Fruit fly (Drosophila melanogaster): ENCODE data around the gene Toll-6.

The Toll-6 gene

DNA sequence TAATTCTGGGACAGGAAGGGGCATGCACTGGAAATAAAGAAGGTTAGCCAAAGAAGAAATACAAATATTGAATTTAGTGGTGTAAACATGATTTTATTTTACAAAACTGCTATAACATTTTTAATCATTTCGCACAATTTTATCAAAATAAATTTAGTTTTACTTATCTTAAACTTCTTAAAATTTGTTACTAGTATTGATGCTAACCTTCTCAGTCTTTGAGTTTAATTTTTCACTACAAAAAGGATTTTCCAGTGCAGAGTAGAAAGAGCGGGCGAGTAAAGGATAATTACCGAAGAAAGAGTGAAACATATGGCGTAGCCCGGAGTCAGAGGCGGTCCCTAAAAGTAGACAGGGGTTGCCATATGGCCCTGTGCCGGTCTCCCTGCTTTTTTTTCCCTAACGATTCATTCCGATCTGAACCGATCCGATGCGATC lies 15.5 kb upstream of the Toll-6 start:
- no peak for TF ChIP-seq CG14711 (tag; optimal IDR thresholded peaks at IDR 0.05)
- TF ChIP-seq cic (GFP tag; optimal IDR thresholded peaks at IDR 0.05), result no peak
- TF ChIP-seq Crg-1 (GFP tag; optimal IDR thresholded peaks at IDR 0.05), result no peak
- TF ChIP-seq Mnt (GFP tag; optimal IDR thresholded peaks at IDR 0.05), result no peak
- TF ChIP-seq CG33017 (tag; optimal IDR thresholded peaks at IDR 0.05), result no peak
- no peak for TF ChIP-seq tj (GFP tag; optimal IDR thresholded peaks at IDR 0.05)
- TF ChIP-seq ovo (GFP tag; optimal IDR thresholded peaks at IDR 0.05), result no peak
- no peak for TF ChIP-seq bab1 (GFP tag; optimal IDR thresholded peaks at IDR 0.05)
- TF ChIP-seq Clk (GFP tag; optimal IDR thresholded peaks at IDR 0.05), result no peak
- TF ChIP-seq CG7045 (GFP tag; optimal IDR thresholded peaks at IDR 0.05), result no peak
- no peak for TF ChIP-seq cnc (optimal IDR thresholded peaks at IDR 0.05)
- no peak for TF ChIP-seq toe (GFP tag; optimal IDR thresholded peaks at IDR 0.05)
- TF ChIP-seq Hr96 (GFP tag; optimal IDR thresholded peaks at IDR 0.05), result no peak
- no peak for TF ChIP-seq kay (GFP tag; ENCODE audit: borderline replicate concordance)
- TF ChIP-seq pad (GFP tag; optimal IDR thresholded peaks at IDR 0.05), result no peak
- no peak for TF ChIP-seq CG11617 (GFP tag; optimal IDR thresholded peaks at IDR 0.05)

DNA sequence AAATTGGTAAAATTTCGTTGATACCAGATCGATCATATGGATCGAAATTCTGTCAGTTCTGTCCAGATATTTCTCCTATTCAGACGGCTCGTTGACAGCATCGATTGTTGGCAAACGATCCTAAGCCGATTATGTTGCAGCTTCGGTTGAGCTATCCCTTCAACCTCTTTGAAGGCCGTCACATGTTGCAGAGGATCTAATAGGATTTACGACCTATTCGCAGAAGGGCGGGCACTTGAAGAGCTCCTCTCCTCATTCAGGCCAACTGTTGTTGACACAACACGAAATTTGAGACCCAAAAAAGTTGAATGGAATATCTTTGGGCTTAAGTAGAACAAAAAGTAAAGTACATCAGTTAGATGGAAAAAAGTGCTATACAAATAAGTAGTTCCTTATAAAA lies 14.3 kb upstream of the Toll-6 start:
- TF ChIP-seq tj (GFP tag; optimal IDR thresholded peaks at IDR 0.05) (no peak), ovo (GFP tag; optimal IDR thresholded peaks at IDR 0.05) (no peak), CG7045 (GFP tag; optimal IDR thresholded peaks at IDR 0.05) (no peak), CG7101 (tag; optimal IDR thresholded peaks at IDR 0.05) (no peak), toe (GFP tag; optimal IDR thresholded peaks at IDR 0.05) (no peak), bab1 (GFP tag; optimal IDR thresholded peaks at IDR 0.05) (no peak), CG1620 (GFP tag; optimal IDR thresholded peaks at IDR 0.05) (no peak), Hr96 (GFP tag; optimal IDR thresholded peaks at IDR 0.05) (no peak), CG14711 (tag; optimal IDR thresholded peaks at IDR 0.05) (no peak), kay (GFP tag; ENCODE audit: borderline replicate concordance) (no peak), Mnt (GFP tag; optimal IDR thresholded peaks at IDR 0.05) (no peak), cnc (optimal IDR thresholded peaks at IDR 0.05) (no peak)

DNA sequence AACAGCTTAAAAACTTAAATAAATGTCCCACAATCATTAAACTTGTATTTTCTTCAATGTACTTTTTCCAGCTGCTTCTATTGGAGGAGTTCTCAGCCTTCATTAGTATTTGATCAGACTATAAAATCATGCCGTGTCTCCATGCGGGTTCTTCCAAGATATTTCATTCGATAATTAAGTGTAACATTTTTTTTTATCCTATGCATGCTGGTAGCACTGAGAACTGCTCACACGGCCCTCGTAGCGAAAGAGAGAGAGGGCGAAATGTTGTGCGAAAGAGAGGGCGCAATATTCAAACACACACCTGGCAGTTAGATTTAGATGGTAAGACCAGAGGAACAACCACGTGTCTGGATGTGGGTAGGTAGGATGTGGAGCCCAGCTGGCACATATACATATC lies 11.0 kb upstream of the Toll-6 start:
- TF ChIP-seq pad (GFP tag; optimal IDR thresholded peaks at IDR 0.05), result no peak
- TF ChIP-seq CG14711 (tag; optimal IDR thresholded peaks at IDR 0.05), result no peak
- TF ChIP-seq CG33017 (tag; optimal IDR thresholded peaks at IDR 0.05), result no peak
- TF ChIP-seq cnc (optimal IDR thresholded peaks at IDR 0.05), result no peak
- no peak for TF ChIP-seq CG5204 (GFP tag; optimal IDR thresholded peaks at IDR 0.05)
- no peak for TF ChIP-seq tj (GFP tag; optimal IDR thresholded peaks at IDR 0.05)
- TF ChIP-seq CG11617 (GFP tag; optimal IDR thresholded peaks at IDR 0.05), result no peak
- no peak for TF ChIP-seq Hr96 (GFP tag; optimal IDR thresholded peaks at IDR 0.05)
- TF ChIP-seq kay (GFP tag; ENCODE audit: borderline replicate concordance), result no peak
- no peak for TF ChIP-seq bab1 (GFP tag; optimal IDR thresholded peaks at IDR 0.05)
- TF ChIP-seq CG12768 (GFP tag; optimal IDR thresholded peaks at IDR 0.05), result no peak
- no peak for TF ChIP-seq Mnt (GFP tag; optimal IDR thresholded peaks at IDR 0.05)
- TF ChIP-seq cic (GFP tag; optimal IDR thresholded peaks at IDR 0.05), result no peak
- no peak for TF ChIP-seq Clk (GFP tag; optimal IDR thresholded peaks at IDR 0.05)
- TF ChIP-seq CG7101 (tag; optimal IDR thresholded peaks at IDR 0.05), result no peak
- no peak for TF ChIP-seq CG7045 (GFP tag; optimal IDR thresholded peaks at IDR 0.05)

DNA sequence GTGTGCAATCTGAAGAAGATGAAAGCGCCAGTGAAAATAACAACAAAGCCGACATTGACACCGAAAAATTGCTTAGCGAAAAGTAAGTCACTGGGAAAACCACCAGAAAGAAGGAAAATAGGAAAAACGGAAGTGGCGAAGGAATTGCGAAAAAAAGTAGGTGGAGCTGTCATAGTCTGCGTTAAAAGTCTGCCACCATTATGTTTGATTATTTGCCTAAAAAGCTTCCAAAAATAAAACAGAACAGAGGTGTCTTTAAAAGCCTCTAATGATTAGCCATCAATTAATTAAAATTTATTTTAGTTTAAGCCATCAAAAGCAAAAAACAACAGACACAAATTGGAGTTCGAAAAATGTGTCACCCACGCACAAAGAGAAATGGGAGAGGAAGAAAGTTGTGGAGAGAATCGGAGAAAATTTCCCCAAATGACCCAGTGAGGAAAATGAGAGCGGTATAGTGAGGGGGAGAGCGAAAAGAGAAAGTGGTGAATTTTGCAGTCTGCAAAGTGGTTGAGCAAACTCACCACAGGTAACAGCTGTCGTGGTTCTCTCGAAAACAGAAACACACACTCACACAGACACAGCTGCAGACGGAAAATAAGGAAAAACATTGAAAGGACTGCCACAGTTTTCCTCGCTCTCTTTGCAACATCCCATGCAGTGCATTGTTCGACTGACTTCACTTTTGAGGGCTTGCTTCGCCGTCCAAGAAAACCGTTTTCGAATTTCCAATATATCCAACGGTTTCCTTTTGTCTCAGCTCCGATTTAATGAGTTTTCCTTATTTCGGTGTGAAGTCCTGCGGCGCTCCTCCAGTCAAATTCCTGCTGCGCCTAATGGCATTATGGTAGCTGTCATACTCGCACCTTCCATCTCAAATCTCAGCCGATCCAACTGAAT lies 7.0 kb upstream of the Toll-6 start:
- TF ChIP-seq CG5204 (GFP tag; optimal IDR thresholded peaks at IDR 0.05), result no peak
- no peak for TF ChIP-seq ovo (GFP tag; optimal IDR thresholded peaks at IDR 0.05)
- TF ChIP-seq CG11617 (GFP tag; optimal IDR thresholded peaks at IDR 0.05), result no peak
- no peak for TF ChIP-seq kay (GFP tag; ENCODE audit: borderline replicate concordance)
- no peak for TF ChIP-seq cnc (optimal IDR thresholded peaks at IDR 0.05)
- TF ChIP-seq CG33017 (tag; optimal IDR thresholded peaks at IDR 0.05), result no peak
- no peak for TF ChIP-seq Clk (GFP tag; optimal IDR thresholded peaks at IDR 0.05)
- no peak for TF ChIP-seq CG12768 (GFP tag; optimal IDR thresholded peaks at IDR 0.05)
- no peak for TF ChIP-seq tj (GFP tag; optimal IDR thresholded peaks at IDR 0.05)
- TF ChIP-seq bab1 (GFP tag; optimal IDR thresholded peaks at IDR 0.05), result no peak
- TF ChIP-seq CG1620 (GFP tag; optimal IDR thresholded peaks at IDR 0.05), result no peak
- TF ChIP-seq CG7045 (GFP tag; optimal IDR thresholded peaks at IDR 0.05), result no peak
- TF ChIP-seq Hr96 (GFP tag; optimal IDR thresholded peaks at IDR 0.05), result no peak

DNA sequence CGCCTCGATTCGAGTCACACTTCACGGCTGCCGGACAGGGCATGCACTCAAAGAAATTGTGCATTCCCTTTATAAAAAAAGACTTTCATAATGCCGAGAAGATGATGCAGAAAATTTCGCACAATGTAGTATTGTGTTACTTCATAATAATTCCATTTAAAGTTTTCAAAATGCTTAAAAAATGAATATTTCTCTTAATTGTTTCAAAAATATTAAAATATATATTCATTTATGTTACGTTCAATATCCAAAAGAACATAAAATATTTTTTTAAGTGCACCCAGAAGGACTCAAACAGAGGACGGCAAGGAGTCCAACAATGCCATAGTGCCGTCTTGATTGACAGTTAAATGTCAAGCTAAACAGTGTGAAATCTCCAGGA lies 6.3 kb upstream of the Toll-6 start:
- TF ChIP-seq CG7045 (GFP tag; optimal IDR thresholded peaks at IDR 0.05) (no peak), ovo (GFP tag; optimal IDR thresholded peaks at IDR 0.05) (no peak), toe (GFP tag; optimal IDR thresholded peaks at IDR 0.05) (no peak)

DNA sequence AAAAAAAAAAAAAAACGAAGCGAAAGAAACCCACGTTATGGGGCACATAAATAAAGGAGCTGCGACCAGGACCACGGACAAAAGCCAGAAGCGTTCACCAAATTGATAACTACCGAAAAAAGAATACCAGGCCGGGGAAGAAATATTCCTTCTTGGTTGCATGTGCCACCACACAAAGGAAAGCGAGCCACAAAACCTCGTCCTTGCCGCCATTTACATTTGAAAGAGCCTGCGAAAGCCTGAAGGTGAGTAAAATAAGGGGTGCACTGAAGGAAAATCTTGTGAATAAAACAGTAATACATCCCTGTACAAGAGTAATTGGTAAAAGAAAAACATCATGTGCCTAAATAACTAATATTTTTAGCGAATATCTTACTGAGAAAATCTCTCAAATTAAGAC lies 1.9 kb upstream of the Toll-6 start:
- TF ChIP-seq CG5204 (GFP tag; optimal IDR thresholded peaks at IDR 0.05) (no peak), CG7045 (GFP tag; optimal IDR thresholded peaks at IDR 0.05) (no peak), ovo (GFP tag; optimal IDR thresholded peaks at IDR 0.05) (no peak), CG33017 (tag; optimal IDR thresholded peaks at IDR 0.05) (no peak), Crg-1 (GFP tag; optimal IDR thresholded peaks at IDR 0.05) (no peak), CG11617 (GFP tag; optimal IDR thresholded peaks at IDR 0.05) (no peak), Clk (GFP tag; optimal IDR thresholded peaks at IDR 0.05) (no peak), pad (GFP tag; optimal IDR thresholded peaks at IDR 0.05) (no peak), CG1620 (GFP tag; optimal IDR thresholded peaks at IDR 0.05) (no peak), CG7101 (tag; optimal IDR thresholded peaks at IDR 0.05) (no peak)

Measured in whole organism, adult.